Worm (Caenorhabditis elegans) whole organism, L4 larva: ENCODE data around the gene agt-2.

Experiments
- F26F4.8 ChIP-seq: fragments of 200-800 bp; sonication (Bioruptor generic); conservative IDR thresholded peaks from 2 replicates; pipeline ENCODE4 v1.3.6; 2022; ENCODE audit warnings: missing genetic modification characterization, missing compliant biosample characterization
- F44E2.7 ChIP-seq: fragments of 200-800 bp; sonication (Bioruptor generic); IDR thresholded peaks from 2 replicates; pipeline ENCODE4 v2.1.2; 2022; ENCODE audit warnings: missing genetic modification characterization, missing compliant biosample characterization
- R02D3.7 ChIP-seq: fragments of 150-350 bp; sonication (generic microtip); optimal IDR thresholded peaks from 3 replicates; lab custom pipeline; 2014; ENCODE audit warnings: missing biosample characterization, missing genetic modification characterization
- Y5F2A.4 ChIP-seq: fragments of 200-800 bp; sonication (Bioruptor generic); optimal IDR thresholded peaks from 2 replicates; lab custom pipeline; 2018; ENCODE audit warnings: mild to moderate bottlenecking, missing genetic modification characterization, missing compliant biosample characterization
- Y75B8A.6 ChIP-seq: fragments of 200-800 bp; sonication (Bioruptor generic); IDR thresholded peaks from 2 replicates; pipeline ENCODE4 v1.3.6; 2022; ENCODE audit warnings: missing genetic modification reagents, missing genetic modification characterization, missing compliant biosample characterization
- ZK337.2 ChIP-seq: fragments of 200-800 bp; sonication (Bioruptor generic); IDR thresholded peaks from 2 replicates; pipeline ENCODE4 v1.3.6; 2022; ENCODE audit warnings: missing genetic modification reagents, missing genetic modification characterization, missing compliant biosample characterization
- ZK546.5 ChIP-seq, 2 experiments: sonication (generic microtip); optimal IDR thresholded peaks; 2 replicates each; lab custom pipeline; 2017; ENCODE audit warnings: missing biosample characterization in 2 of 2, missing genetic modification characterization in 2 of 2
- aha-1 ChIP-seq: fragments of 150-350 bp; peaks from one replicate; lab custom pipeline; 2014; ENCODE audit warnings: missing biosample characterization, missing genetic modification characterization
- ama-1 ChIP-seq: fragments of 150-350 bp; optimal IDR thresholded peaks from 2 replicates; lab custom pipeline; 2014; ENCODE audit warnings: inconsistent platforms, mixed read lengths
- arid-1 ChIP-seq: fragments of 200-800 bp; sonication (Bioruptor generic); conservative IDR thresholded peaks from 2 replicates; pipeline ENCODE4 v1.3.6; 2022; ENCODE audit warnings: missing genetic modification reagents, missing genetic modification characterization, missing compliant biosample characterization
- attf-4 ChIP-seq: sonication (generic microtip); optimal IDR thresholded peaks from 3 replicates; lab custom pipeline; 2017; ENCODE audit warnings: missing biosample characterization, missing genetic modification characterization
- ceh-20 ChIP-seq: fragments of 200-800 bp; sonication (Bioruptor generic); IDR thresholded peaks from 2 replicates; pipeline ENCODE4 v1.3.6; 2022; ENCODE audit warnings: missing genetic modification reagents, missing genetic modification characterization, missing compliant biosample characterization
- ceh-32 ChIP-seq: sonication (generic microtip); optimal IDR thresholded peaks from 2 replicates; lab custom pipeline; 2016; ENCODE audit warnings: mild to moderate bottlenecking, missing genetic modification characterization, missing compliant biosample characterization; ENCODE audit not compliant: poor library complexity
- ceh-62 ChIP-seq: sonication (generic microtip); optimal IDR thresholded peaks from 2 replicates; lab custom pipeline; 2017; ENCODE audit warnings: missing biosample characterization, missing genetic modification characterization
- ceh-82 ChIP-seq: sonication (generic microtip); optimal IDR thresholded peaks from 2 replicates; lab custom pipeline; 2017; ENCODE audit warnings: missing biosample characterization, missing genetic modification characterization
- ces-1 ChIP-seq: fragments of 150-350 bp; sonication (generic microtip); optimal IDR thresholded peaks from 4 replicates; lab custom pipeline; 2014; ENCODE audit warnings: missing biosample characterization, missing genetic modification reagents, missing genetic modification characterization
- cey-2 ChIP-seq: sonication (generic microtip); optimal IDR thresholded peaks from 3 replicates; lab custom pipeline; 2017; ENCODE audit warnings: missing genetic modification characterization, mild to moderate bottlenecking, missing compliant biosample characterization, antibody characterized with exemption, borderline replicate concordance; ENCODE audit not compliant: insufficient read depth
- ctbp-1 ChIP-seq: fragments of 200-800 bp; sonication (Bioruptor generic); IDR thresholded peaks from 2 replicates; pipeline ENCODE4 v1.3.6; 2022; ENCODE audit warnings: missing genetic modification reagents, missing genetic modification characterization, missing compliant biosample characterization
- daf-16 ChIP-seq, 3 experiments: sonication (generic microtip); optimal IDR thresholded peaks; 2 replicates each; lab custom pipeline; 2016 to 2017; ENCODE audit warnings: missing genetic modification characterization in 3 of 3, missing genetic modification reagents in 3 of 3, mild to moderate bottlenecking in 2 of 3, missing compliant biosample characterization in 2 of 3, missing biosample characterization in 1 of 3, moderate library complexity in 1 of 3
- daf-19 ChIP-seq: fragments of 200-800 bp; sonication (Bioruptor generic); conservative IDR thresholded peaks from 2 replicates; pipeline ENCODE4 v1.3.6; 2022; ENCODE audit warnings: missing genetic modification characterization, missing compliant biosample characterization
- daf-8 ChIP-seq: fragments of 200-800 bp; sonication (Bioruptor generic); IDR thresholded peaks from 2 replicates; pipeline ENCODE4 v1.3.6; 2022; ENCODE audit warnings: missing genetic modification characterization, missing compliant biosample characterization
- dmd-6 ChIP-seq: fragments of 200-800 bp; sonication (Bioruptor generic); IDR thresholded peaks from 2 replicates; pipeline ENCODE4 v1.3.6; 2022; ENCODE audit warnings: missing genetic modification reagents, missing genetic modification characterization, missing compliant biosample characterization
- dpl-1 ChIP-seq: fragments of 150-350 bp; optimal IDR thresholded peaks from 2 replicates; lab custom pipeline; 2014; ENCODE audit warnings: missing biosample characterization, missing genetic modification reagents, missing genetic modification characterization
- egl-27 ChIP-seq: sonication (generic microtip); optimal IDR thresholded peaks from 3 replicates; lab custom pipeline; 2017; ENCODE audit warnings: missing biosample characterization, missing genetic modification reagents, missing genetic modification characterization
- egl-43 ChIP-seq: fragments of 200-800 bp; sonication (Bioruptor generic); IDR thresholded peaks from 2 replicates; pipeline ENCODE4 v1.3.6; 2022; ENCODE audit warnings: missing genetic modification reagents, missing genetic modification characterization, missing compliant biosample characterization
- hif-1 ChIP-seq, 2 experiments: sonication (generic microtip); optimal IDR thresholded peaks; 2 replicates each; lab custom pipeline; 2016 to 2017; ENCODE audit warnings: missing compliant biosample characterization in 2 of 2, missing genetic modification characterization in 2 of 2, missing genetic modification reagents in 2 of 2, missing genotype in 2 of 2, mild to moderate bottlenecking in 1 of 2
- hlh-30 ChIP-seq: sonication (generic microtip); optimal IDR thresholded peaks from 2 replicates; lab custom pipeline; 2017; ENCODE audit warnings: antibody characterized with exemption, mild to moderate bottlenecking, missing genetic modification characterization, missing compliant biosample characterization; ENCODE audit not compliant: insufficient read depth
- hmg-1.1 ChIP-seq: fragments of 200-800 bp; sonication (Bioruptor generic); IDR thresholded peaks from 2 replicates; pipeline ENCODE4 v1.3.6; 2022; ENCODE audit warnings: missing genetic modification reagents, missing genetic modification characterization, missing compliant biosample characterization
- lin-1 ChIP-seq: fragments of 200-800 bp; sonication (Bioruptor generic); IDR thresholded peaks from 2 replicates; pipeline ENCODE4 v1.3.6; 2022; ENCODE audit warnings: missing genetic modification reagents, missing genetic modification characterization, missing compliant biosample characterization
- lin-13 ChIP-seq: fragments of 150-350 bp; optimal IDR thresholded peaks from 2 replicates; lab custom pipeline; 2014; ENCODE audit warnings: missing biosample characterization, missing genetic modification reagents, missing genetic modification characterization
- lin-29 ChIP-seq: fragments of 200-800 bp; sonication (Bioruptor generic); IDR thresholded peaks from 2 replicates; pipeline ENCODE4 v1.3.6; 2022; ENCODE audit warnings: missing genetic modification reagents, missing genetic modification characterization, missing compliant biosample characterization
- lsy-2 ChIP-seq, 2 experiments: fragments of 150-350 bp in 1 of 2; sonication (generic microtip) in 1 of 2; optimal IDR thresholded peaks; 2 replicates each; lab custom pipeline; 2014 to 2017; ENCODE audit warnings: missing biosample characterization in 2 of 2, missing genetic modification characterization in 2 of 2
- mdt-29 ChIP-seq: fragments of 200-800 bp; sonication (Bioruptor generic); IDR thresholded peaks from 2 replicates; pipeline ENCODE4 v1.3.6; 2022; ENCODE audit warnings: missing genetic modification reagents, missing genetic modification characterization, missing compliant biosample characterization
- mep-1 ChIP-seq: fragments of 150-350 bp; sonication (generic microtip); optimal IDR thresholded peaks from 3 replicates; lab custom pipeline; 2014; ENCODE audit warnings: missing biosample characterization, missing genetic modification characterization
- mes-2 ChIP-seq: sonication (generic microtip); optimal IDR thresholded peaks from 2 replicates; lab custom pipeline; 2016; ENCODE audit warnings: missing genotype, mild to moderate bottlenecking, missing genetic modification characterization, missing compliant biosample characterization; ENCODE audit not compliant: poor library complexity, severe bottlenecking
- nhr-102 ChIP-seq: sonication (generic microtip); optimal IDR thresholded peaks from 2 replicates; lab custom pipeline; 2016; ENCODE audit warnings: mild to moderate bottlenecking, missing genetic modification characterization, moderate library complexity, missing compliant biosample characterization
- nhr-11 ChIP-seq: fragments of 150-350 bp; optimal IDR thresholded peaks from 2 replicates; lab custom pipeline; 2014; ENCODE audit warnings: missing biosample characterization, missing genetic modification characterization
- nhr-111 ChIP-seq: fragments of 200-800 bp; sonication (Bioruptor generic); optimal IDR thresholded peaks from 2 replicates; lab custom pipeline; 2018; ENCODE audit warnings: mild to moderate bottlenecking, missing genetic modification characterization, missing compliant biosample characterization
- nhr-42 ChIP-seq: fragments of 200-800 bp; sonication (Bioruptor generic); IDR thresholded peaks from 2 replicates; pipeline ENCODE4 v1.3.6; 2022; ENCODE audit warnings: missing genetic modification characterization, missing compliant biosample characterization
- nhr-48 ChIP-seq: sonication (generic microtip); optimal IDR thresholded peaks from 2 replicates; lab custom pipeline; 2016; ENCODE audit warnings: mild to moderate bottlenecking, missing genetic modification characterization, missing compliant biosample characterization
- nhr-6 ChIP-seq: fragments of 150-350 bp; optimal IDR thresholded peaks from 2 replicates; lab custom pipeline; 2014; ENCODE audit warnings: missing biosample characterization, missing genetic modification characterization
- nhr-76 ChIP-seq: fragments of 150-350 bp; optimal IDR thresholded peaks from 2 replicates; lab custom pipeline; 2014; ENCODE audit warnings: missing biosample characterization, missing genetic modification characterization
- nhr-77 ChIP-seq: fragments of 150-350 bp; optimal IDR thresholded peaks from 2 replicates; lab custom pipeline; 2014; ENCODE audit warnings: missing biosample characterization, missing genetic modification characterization
- php-3 ChIP-seq: fragments of 200-800 bp; sonication (Bioruptor generic); IDR thresholded peaks from 2 replicates; pipeline ENCODE4 v1.3.6; 2022; ENCODE audit warnings: missing genetic modification reagents, missing genetic modification characterization, missing compliant biosample characterization
- pqm-1 ChIP-seq: sonication (generic microtip); optimal IDR thresholded peaks from 2 replicates; lab custom pipeline; 2017; ENCODE audit warnings: missing biosample characterization, missing genetic modification characterization
- tag-97 ChIP-seq: fragments of 200-800 bp; sonication (Bioruptor generic); IDR thresholded peaks from 2 replicates; pipeline ENCODE4 v1.3.6; 2022; ENCODE audit warnings: missing genetic modification characterization, missing compliant biosample characterization
- unc-39 ChIP-seq: sonication (generic microtip); optimal IDR thresholded peaks from 2 replicates; lab custom pipeline; 2017; ENCODE audit warnings: missing biosample characterization, missing genetic modification characterization
- unc-62 ChIP-seq, 3 experiments: fragments of 150-350 bp in 1 of 3; sonication (generic microtip); optimal IDR thresholded peaks in 2 of 3; peaks in 1 of 3; 1 replicate in 1 of 3; 2 replicates in 2 of 3; lab custom pipeline; 2014 to 2017; ENCODE audit warnings: missing biosample characterization in 3 of 3, missing genetic modification characterization in 3 of 3, missing genetic modification reagents in 3 of 3, missing genotype in 1 of 3
- zip-2 ChIP-seq: fragments of 150-350 bp; optimal IDR thresholded peaks from 2 replicates; lab custom pipeline; 2014; ENCODE audit warnings: missing biosample characterization, missing genetic modification characterization
- ztf-7 ChIP-seq: fragments of 150-350 bp; optimal IDR thresholded peaks from 2 replicates; lab custom pipeline; 2014; ENCODE audit warnings: missing biosample characterization, missing genetic modification characterization

The agt-2 gene

ce11 chrII:5379614-5380077 lies 6.0 kb upstream of the agt-2 start, which contains the start of gene pkc-3 (continued):
- 0 out of 2 replicates have a peak, but pooled peaks have one; percentile 14 for TF ChIP-seq php-3 (GFP tag; lab: Robert Waterston, UW)
- TF ChIP-seq Y5F2A.4 (GFP tag; lab: Kevin White, UChicago): no peak
- TF ChIP-seq nhr-76 (tag; lab: Kevin White, UChicago): no peak
- no peak for TF ChIP-seq ZK337.2 (GFP tag; lab: Robert Waterston, UW)
- TF ChIP-seq nhr-48 (tag; lab: Kevin White, UChicago): no peak
- TF ChIP-seq daf-19 (GFP tag; lab: Robert Waterston, UW): no peak
- no peak for TF ChIP-seq egl-27
- TF ChIP-seq mdt-29 (GFP tag; lab: Robert Waterston, UW): 0 out of 2 replicates have a peak, but pooled peaks have one; percentile 20
- TF ChIP-seq nhr-111 (GFP tag; lab: Kevin White, UChicago): no peak
- TF ChIP-seq cey-2: no peak
- peak; percentile 67 for TF ChIP-seq mes-2 (tag; lab: Kevin White, UChicago)
- peak; percentile 89 for TF ChIP-seq nhr-77 (tag; lab: Kevin White, UChicago)
- TF ChIP-seq egl-43: no peak
- no peak for TF ChIP-seq ceh-62 (tag; lab: Kevin White, UChicago)
- peak; percentile 83 for TF ChIP-seq hlh-30
- TF ChIP-seq aha-1 (tag; lab: Kevin White, UChicago): peak; percentile 99
- TF ChIP-seq ces-1: no peak
- peak; percentile 22 for TF ChIP-seq hif-1 (tag; optimal IDR thresholded peaks at IDR 0.05; lab: Kevin White, UChicago)
- no peak for TF ChIP-seq daf-8 (GFP tag; lab: Robert Waterston, UW)
- TF ChIP-seq lin-1 (GFP tag; lab: Robert Waterston, UW): 0 out of 2 replicates have a peak, but pooled peaks have one; percentile 53
- peak; percentile 52 for TF ChIP-seq dmd-6 (GFP tag; lab: Robert Waterston, UW)
- 0 out of 2 replicates have a peak, but pooled peaks have one; percentile 25 for TF ChIP-seq arid-1
- peak; percentile 54 for TF ChIP-seq lin-13 (GFP tag; lab: Kevin White, UChicago)
- peak; percentile 38 for TF ChIP-seq dpl-1 (GFP tag; lab: Kevin White, UChicago)
- TF ChIP-seq tag-97 (GFP tag; lab: Robert Waterston, UW): no peak
- TF ChIP-seq nhr-102: peak; percentile 59
- no peak for TF ChIP-seq F44E2.7 (GFP tag; lab: Robert Waterston, UW)
- no peak for TF ChIP-seq ztf-7
- TF ChIP-seq attf-4: no peak
- TF ChIP-seq hmg-1.1: peak; percentile 52; the same call in 1 of the 2 replicates
- no peak for TF ChIP-seq R02D3.7 (tag; lab: Kevin White, UChicago)
- peak; percentile 70 for TF ChIP-seq ama-1
- TF ChIP-seq nhr-11: peak; percentile 47
- peak; percentile 86 for TF ChIP-seq mep-1 (tag; lab: Kevin White, UChicago)
- TF ChIP-seq Y75B8A.6 (GFP tag; lab: Robert Waterston, UW): 0 out of 2 replicates have a peak, but pooled peaks have one; percentile 27
- TF ChIP-seq ceh-20 (GFP tag; lab: Robert Waterston, UW): no peak
- TF ChIP-seq unc-62 (GFP tag; optimal IDR thresholded peaks at IDR 0.05 in 1 of 2; lab: Kevin White, UChicago): peak in 1 of 2 experiments; percentile 19
- no peak for TF ChIP-seq unc-62 (tag; optimal IDR thresholded peaks at IDR 0.05; lab: Kevin White, UChicago)
- TF ChIP-seq ceh-32 (tag; lab: Kevin White, UChicago): no peak
- TF ChIP-seq nhr-6: peak; percentile 93
- peak; percentile 71 for TF ChIP-seq pqm-1 (tag; lab: Kevin White, UChicago)
- no peak for TF ChIP-seq zip-2 (tag; lab: Kevin White, UChicago)
- peak; percentile 36; the same call in 1 of the 2 replicates for TF ChIP-seq nhr-42 (GFP tag; lab: Robert Waterston, UW)
- TF ChIP-seq lsy-2 (tag; optimal IDR thresholded peaks at IDR 0.05; lab: Kevin White, UChicago): peak; percentile 40 to 74
- TF ChIP-seq unc-39 (tag; lab: Kevin White, UChicago): no peak
- no peak for TF ChIP-seq lin-29 (GFP tag; lab: Robert Waterston, UW)
- TF ChIP-seq ctbp-1 (GFP tag; lab: Robert Waterston, UW): no peak
- TF ChIP-seq ZK546.5 (tag; optimal IDR thresholded peaks at IDR 0.05; lab: Kevin White, UChicago): no peak
- no peak for TF ChIP-seq F26F4.8 (GFP tag; lab: Robert Waterston, UW)
- TF ChIP-seq daf-16 (GFP tag; optimal IDR thresholded peaks at IDR 0.05; lab: Kevin White, UChicago): peak in 1 of 2 experiments; percentile 16
- TF ChIP-seq daf-16 (tag; optimal IDR thresholded peaks at IDR 0.05; lab: Kevin White, UChicago): peak; percentile 72
- no peak for TF ChIP-seq ceh-82 (tag; lab: Kevin White, UChicago)
